Fruit fly (Drosophila melanogaster) whole organism: ENCODE data around the gene CG5004.

Experiments used
- CG8478 ChIP-seq: fragments of >200 bp; optimal IDR thresholded peaks from 2 replicates; lab custom pipeline; 2018; ENCODE audit warnings: inconsistent platforms
- Dll ChIP-seq: fragments of >200 bp; optimal IDR thresholded peaks from 2 replicates; lab custom pipeline; 2017
- EcR ChIP-seq, 2 experiments: fragments of >200 bp; optimal IDR thresholded peaks; 2 replicates each; lab custom pipeline; 2017; ENCODE audit warnings: missing biosample characterization in 2 of 2, missing genetic modification characterization in 2 of 2, missing genetic modification reagents in 2 of 2
- pan ChIP-seq: fragments of >200 bp; optimal IDR thresholded peaks from 2 replicates; lab custom pipeline; 2017
- psq ChIP-seq: fragments of >200 bp; optimal IDR thresholded peaks from 2 replicates; lab custom pipeline; 2017
- usp ChIP-seq: fragments of >200 bp; optimal IDR thresholded peaks from 2 replicates; lab custom pipeline; 2017; ENCODE audit warnings: missing biosample characterization, missing genetic modification characterization, mixed read lengths

- no peak for TF ChIP-seq usp (GFP tag; lab: Kevin White, UChicago)
- no peak for TF ChIP-seq CG8478
- TF ChIP-seq Dll (lab: Kevin White, UChicago): no peak
- no peak for TF ChIP-seq pan
- no peak for TF ChIP-seq psq (lab: Kevin White, UChicago)
- no peak for TF ChIP-seq EcR (GFP tag; optimal IDR thresholded peaks at IDR 0.05; lab: Kevin White, UChicago)
These were observed 29.0 kb upstream of the CG5004 start, which contains the start of gene CG4949 for dm6 chrX:17078139-17078977.
